Worm (Caenorhabditis elegans) whole organism, midembryonic: ENCODE data around the gene far-3.

Experiments
- cog-1 ChIP-seq: sonication (generic microtip); optimal IDR thresholded peaks from 2 replicates; lab custom pipeline; 2016; ENCODE audit warnings: missing genetic modification characterization, missing compliant biosample characterization
- flt-1 ChIP-seq: fragments of 200-800 bp; sonication (Bioruptor generic); IDR thresholded peaks from 2 replicates; pipeline ENCODE4 v1.3.6; 2022; ENCODE audit warnings: missing genetic modification characterization, missing compliant biosample characterization
- med-1 ChIP-seq: sonication (generic microtip); optimal IDR thresholded peaks from 2 replicates; lab custom pipeline; 2017; ENCODE audit warnings: missing genetic modification characterization, mild to moderate bottlenecking, missing compliant biosample characterization, antibody characterized with exemption, missing genetic modification reagents; ENCODE audit not compliant: insufficient read depth
- tab-1 ChIP-seq: fragments of 200-800 bp; sonication (Bioruptor generic); IDR thresholded peaks from 2 replicates; pipeline ENCODE4 v1.3.6; 2022; ENCODE audit warnings: missing genetic modification characterization, missing compliant biosample characterization
- ztf-23 ChIP-seq: fragments of 200-800 bp; sonication (Bioruptor generic); IDR thresholded peaks from 2 replicates; pipeline ENCODE4 v1.3.6; 2022; ENCODE audit warnings: missing genetic modification reagents, missing genetic modification characterization, missing compliant biosample characterization
- ztf-29 ChIP-seq: fragments of 200-800 bp; sonication (Bioruptor generic); IDR thresholded peaks from 2 replicates; pipeline ENCODE4 v1.3.6; 2022; ENCODE audit warnings: missing genetic modification reagents, missing genetic modification characterization, missing compliant biosample characterization

ce11 chrV:13013844-13014243, 16.5 kb upstream of the far-3 start, which contains the start of gene F15B9.6:
- TF ChIP-seq tab-1 (GFP tag; lab: Robert Waterston, UW) (no peak), flt-1 (GFP tag; lab: Robert Waterston, UW) (no peak), ztf-23 (GFP tag; lab: Robert Waterston, UW) (no peak), cog-1 (tag; lab: Kevin White, UChicago) (no peak), ztf-29 (GFP tag; lab: Robert Waterston, UW) (no peak), med-1 (GFP tag; lab: Kevin White, UChicago) (no peak)
